Worm (Caenorhabditis elegans): ENCODE results near the gene C07A9.5.

ce11 chrIII:9713862-9714261, 31.2 kb upstream of the C07A9.5 start, which contains the start of gene ncx-6:
- TF ChIP-seq efl-3 (GFP tag; optimal IDR thresholded peaks at IDR 0.05) (no peak), lin-15B (tag; optimal IDR thresholded peaks at IDR 0.05) (no peak), unc-62 (GFP tag; optimal IDR thresholded peaks at IDR 0.05) (no peak), mdl-1 (tag; optimal IDR thresholded peaks at IDR 0.05) (no peak), jun-1 (tag; optimal IDR thresholded peaks at IDR 0.05) (no peak), nhr-77 (tag; optimal IDR thresholded peaks at IDR 0.05) (no peak)

Data from whole organism, L1 larva.